Worm (Caenorhabditis elegans): ENCODE measurements around the gene dpy-26.

DNA sequence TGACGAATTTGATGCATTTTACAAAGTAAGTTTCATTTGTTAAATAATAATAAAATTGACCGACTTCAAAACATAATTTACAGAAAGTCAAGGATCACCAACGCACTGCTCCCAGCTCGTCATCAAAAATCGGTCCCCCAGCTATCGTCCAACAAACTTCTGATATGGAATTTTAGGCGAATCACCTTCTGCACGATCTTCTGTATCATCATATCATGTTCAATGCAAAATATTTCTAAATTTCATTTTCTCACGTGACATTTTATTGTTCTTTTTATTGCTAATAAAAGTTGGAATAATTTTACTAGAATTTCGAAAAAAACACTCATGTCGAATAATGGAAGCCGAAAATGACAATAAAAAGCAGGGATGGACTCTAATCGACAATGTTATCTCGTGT lies 41.0 kb downstream of the dpy-26 start, which contains the start of gene acl-13:
- TF ChIP-seq flt-1 (GFP tag; IDR thresholded peaks at IDR 0.05) (no peak), cog-1 (tag; optimal IDR thresholded peaks at IDR 0.05) (no peak), ztf-29 (GFP tag; IDR thresholded peaks at IDR 0.05) (no peak), ref-1 (GFP tag; conservative IDR thresholded peaks at IDR 0.05) (no peak), ztf-23 (GFP tag; IDR thresholded peaks at IDR 0.05) (no peak)
